Fruit fly (Drosophila melanogaster) Kc167 (cell line): ENCODE measurements around the gene CG15373.

Experiments
- Sin3A ChIP-seq: fragments of >200 bp; optimal IDR thresholded peaks from 2 replicates; lab custom pipeline; 2018; ENCODE audit warnings: missing external identifiers
- ttk ChIP-seq: sonication (Bioruptor generic); optimal IDR thresholded peaks from 2 replicates; lab custom pipeline; 2017; ENCODE audit warnings: missing external identifiers

- TF ChIP-seq ttk (lab: Kevin White, UChicago) (no peak), Sin3A (lab: Kevin White, UChicago) (no peak)
Measured at dm6 chrX:18085470-18085797, 41.6 kb downstream of the CG15373 start, which contains the start of gene Ada3.
